Fruit fly (Drosophila melanogaster): ENCODE measurements around the gene CG31955.
A peak's percentile ranks its signal among the peaks of the same experiment; 100 is the strongest.

The CG31955 gene

DNA sequence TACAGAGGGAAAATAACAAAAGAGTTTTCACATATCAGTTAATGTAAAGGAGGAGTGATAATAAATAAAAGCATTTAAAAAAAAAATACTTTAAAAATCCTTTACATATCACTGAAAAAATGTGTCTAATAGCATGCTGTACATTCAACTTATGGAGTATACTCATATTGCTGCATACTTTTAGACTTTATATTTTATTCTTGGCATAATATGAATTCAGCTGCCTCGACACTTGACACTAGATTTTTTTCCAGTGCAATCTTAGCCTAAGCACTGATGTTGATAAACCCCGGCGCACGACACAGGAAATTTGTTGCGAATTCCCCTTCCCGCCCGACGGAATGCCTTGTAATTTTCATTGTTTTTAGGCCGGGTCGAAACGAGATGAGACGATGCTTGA is 27.5 kb upstream of the CG31955 start (continued):
- TF ChIP-seq en (GFP tag; optimal IDR thresholded peaks at IDR 0.05): no peak
- TF ChIP-seq Ptx1 (GFP tag; IDR thresholded peaks at IDR 0.05): peak; percentile 36
- peak; percentile 3 for TF ChIP-seq slou (GFP tag; optimal IDR thresholded peaks at IDR 0.05)
- TF ChIP-seq Xbp1 (GFP tag; optimal IDR thresholded peaks at IDR 0.05): peak; percentile 17
- TF ChIP-seq CG7839 (tag; optimal IDR thresholded peaks at IDR 0.05): peak; percentile 46
- peak; percentile 6 for TF ChIP-seq HHEX (GFP tag; optimal IDR thresholded peaks at IDR 0.05)
- peak; percentile 46 for TF ChIP-seq grau (tag; optimal IDR thresholded peaks at IDR 0.05)
- TF ChIP-seq gem (tag; optimal IDR thresholded peaks at IDR 0.05): peak; percentile 42

DNA sequence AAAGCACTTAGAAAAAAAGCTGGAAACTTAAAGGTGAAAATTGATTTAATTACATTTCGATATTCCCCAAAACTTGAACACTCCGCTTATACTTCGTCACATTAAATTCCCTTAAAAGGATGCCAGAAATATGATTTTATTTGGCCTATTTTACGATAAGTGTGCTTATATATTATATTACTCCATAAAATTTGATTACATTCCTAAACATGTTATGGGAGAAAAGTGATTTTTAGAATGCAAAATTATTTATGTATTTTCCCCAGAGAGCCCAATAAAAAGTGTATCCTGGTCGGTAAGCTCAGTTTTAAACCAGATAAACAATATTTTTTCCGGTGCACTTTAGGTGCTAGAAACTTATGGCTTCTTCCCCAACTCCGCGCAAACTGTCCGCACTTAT is 24.8 kb upstream of the CG31955 start:
- TF ChIP-seq Hr51 (GFP tag; optimal IDR thresholded peaks at IDR 0.05): peak in 1 of 2 experiments; percentile 4
- TF ChIP-seq CG10274 (GFP tag; optimal IDR thresholded peaks at IDR 0.05): no peak
- TF ChIP-seq Hmr (GFP tag; optimal IDR thresholded peaks at IDR 0.05): peak; percentile 27
- no peak for TF ChIP-seq onecut (GFP tag; IDR thresholded peaks at IDR 0.05)
- TF ChIP-seq CG15073 (GFP tag; optimal IDR thresholded peaks at IDR 0.05): no peak
- TF ChIP-seq CG2678 (tag; optimal IDR thresholded peaks at IDR 0.05): peak; percentile 51
- TF ChIP-seq CG9727 (GFP tag; optimal IDR thresholded peaks at IDR 0.05): peak; percentile 0
- no peak for TF ChIP-seq CG14014 (GFP tag; IDR thresholded peaks at IDR 0.05)
- peak; percentile 19 for TF ChIP-seq Meics (GFP tag; optimal IDR thresholded peaks at IDR 0.05)
- TF ChIP-seq schlank (tag; optimal IDR thresholded peaks at IDR 0.05): no peak
- TF ChIP-seq CG7839 (tag; optimal IDR thresholded peaks at IDR 0.05): peak; percentile 42
- peak; percentile 11 for TF ChIP-seq lab (GFP tag; optimal IDR thresholded peaks at IDR 0.05)
- TF ChIP-seq CG10147 (GFP tag; optimal IDR thresholded peaks at IDR 0.05): peak; percentile 24
- TF ChIP-seq CG30403 (GFP tag; optimal IDR thresholded peaks at IDR 0.05): peak; percentile 7
- TF ChIP-seq CG2120 (GFP tag; optimal IDR thresholded peaks at IDR 0.05): peak; percentile 43
- TF ChIP-seq chn (GFP tag; optimal IDR thresholded peaks at IDR 0.05): no peak
- no peak for TF ChIP-seq odd (GFP tag; optimal IDR thresholded peaks at IDR 0.05)
- peak; percentile 45 for TF ChIP-seq CG11504 (tag; optimal IDR thresholded peaks at IDR 0.05)
- TF ChIP-seq CG3281 (GFP tag; optimal IDR thresholded peaks at IDR 0.05): peak; percentile 37
- TF ChIP-seq CG10462 (GFP tag; optimal IDR thresholded peaks at IDR 0.05): no peak
- no peak for TF ChIP-seq Sin3A (optimal IDR thresholded peaks at IDR 0.05)
- no peak for TF ChIP-seq HHEX (GFP tag; optimal IDR thresholded peaks at IDR 0.05)
- no peak for TF ChIP-seq D19B (GFP tag; optimal IDR thresholded peaks at IDR 0.05)
- peak; percentile 25 for TF ChIP-seq Hand (GFP tag; optimal IDR thresholded peaks at IDR 0.05)
- peak; percentile 21 for TF ChIP-seq gem (tag; optimal IDR thresholded peaks at IDR 0.05)
- peak; percentile 29 for TF ChIP-seq CG15269 (tag; optimal IDR thresholded peaks at IDR 0.05)
- no peak; the same call in 1 of the 2 replicates for TF ChIP-seq CG10366 (GFP tag; IDR thresholded peaks at IDR 0.05)
- peak; percentile 15 for TF ChIP-seq Ets65A (GFP tag)
- TF ChIP-seq tio (GFP tag; optimal IDR thresholded peaks at IDR 0.05): peak; percentile 17
- TF ChIP-seq shn (GFP tag; optimal IDR thresholded peaks at IDR 0.05): no peak
- TF ChIP-seq dmrt99B (tag; optimal IDR thresholded peaks at IDR 0.05): peak; percentile 30
- TF ChIP-seq CG10979 (tag; optimal IDR thresholded peaks at IDR 0.05): no peak
- peak; percentile 19 for TF ChIP-seq Sox102F (GFP tag; optimal IDR thresholded peaks at IDR 0.05)
- TF ChIP-seq CoRest (tag; optimal IDR thresholded peaks at IDR 0.05): peak; percentile 14
- peak in 1 of 2 experiments; percentile 22 for TF ChIP-seq eve (GFP tag; optimal IDR thresholded peaks at IDR 0.05)
- TF ChIP-seq grau (tag; optimal IDR thresholded peaks at IDR 0.05): peak; percentile 35
- TF ChIP-seq CG7556 (GFP tag; optimal IDR thresholded peaks at IDR 0.05): peak; percentile 47

All from whole organism, embryonic.